Worm (Caenorhabditis elegans): Measurements from ENCODE around the gene F26G1.15.

The F26G1.15 gene

ce11 chrII:4776933-4777332 is 13.2 kb upstream of the F26G1.15 start, which contains the start of gene F26G1.11:
Gene F26G1.11, plus strand, starts transcription at chrII:4777137.
- no peak for TF ChIP-seq mdl-1 (tag; optimal IDR thresholded peaks at IDR 0.05)
- TF ChIP-seq jun-1 (tag; optimal IDR thresholded peaks at IDR 0.05) = peak; percentile 24
- peak; percentile 81 for TF ChIP-seq pqm-1 (tag; optimal IDR thresholded peaks at IDR 0.05)
- TF ChIP-seq elt-2 (tag; optimal IDR thresholded peaks at IDR 0.05) = peak; percentile 94
- no peak for TF ChIP-seq aly-2 (tag; optimal IDR thresholded peaks at IDR 0.05)
- no peak for TF ChIP-seq egl-27 (tag; optimal IDR thresholded peaks at IDR 0.05)

ce11 chrII:4779753-4780152 is 10.3 kb upstream of the F26G1.15 start:
- TF ChIP-seq unc-39 (tag; optimal IDR thresholded peaks at IDR 0.05) (no peak), pha-4 (tag; optimal IDR thresholded peaks at IDR 0.05) (peak; percentile 49), ztf-11 (tag; optimal IDR thresholded peaks at IDR 0.05) (no peak), mml-1 (tag; optimal IDR thresholded peaks at IDR 0.05) (no peak), fkh-2 (tag; optimal IDR thresholded peaks at IDR 0.05) (no peak)

ce11 chrII:4784436-4784835 is 5.7 kb upstream of the F26G1.15 start, which contains the start of gene nep-12:
Gene nep-12, minus strand, starts transcription at chrII:4784536.
- TF ChIP-seq fos-1 (tag; optimal IDR thresholded peaks at IDR 0.05) = no peak
- TF ChIP-seq daf-12 (tag; optimal IDR thresholded peaks at IDR 0.05) = no peak
- no peak for TF ChIP-seq ztf-4 (tag; optimal IDR thresholded peaks at IDR 0.05)
- TF ChIP-seq pqm-1 (tag; optimal IDR thresholded peaks at IDR 0.05) = no peak
- no peak for TF ChIP-seq elt-2 (tag; optimal IDR thresholded peaks at IDR 0.05)
- TF ChIP-seq ceh-82 (tag; optimal IDR thresholded peaks at IDR 0.05) = no peak
- no peak for TF ChIP-seq lsy-12 (tag; optimal IDR thresholded peaks at IDR 0.05)
- TF ChIP-seq mml-1 (tag; optimal IDR thresholded peaks at IDR 0.05) = no peak
- no peak for TF ChIP-seq R02D3.7 (tag; optimal IDR thresholded peaks at IDR 0.05)
- TF ChIP-seq jun-1 (tag; optimal IDR thresholded peaks at IDR 0.05) = no peak
- TF ChIP-seq lin-39 (tag; optimal IDR thresholded peaks at IDR 0.05) = no peak
- TF ChIP-seq ZK546.5 (tag; optimal IDR thresholded peaks at IDR 0.05) = no peak
- TF ChIP-seq ceh-28 (tag; optimal IDR thresholded peaks at IDR 0.05) = no peak
- TF ChIP-seq nhr-67 (tag; optimal IDR thresholded peaks at IDR 0.05) = no peak
- TF ChIP-seq snpc-4 (tag; optimal IDR thresholded peaks at IDR 0.05) = no peak

ce11 chrII:4786181-4786580 is 3.9 kb upstream of the F26G1.15 start, which contains the start of gene msp-3:
Gene msp-3, minus strand, starts transcription at chrII:4786281.
- no peak for TF ChIP-seq nhr-237 (tag; optimal IDR thresholded peaks at IDR 0.05)
- TF ChIP-seq ceh-82 (tag; optimal IDR thresholded peaks at IDR 0.05) = no peak
- TF ChIP-seq ZK546.5 (tag; optimal IDR thresholded peaks at IDR 0.05) = no peak
- no peak for TF ChIP-seq unc-62 (GFP tag; optimal IDR thresholded peaks at IDR 0.05)

ce11 chrII:4790687-4791086 is 594 bp downstream of the F26G1.15 start:
- TF ChIP-seq snpc-4 (tag; optimal IDR thresholded peaks at IDR 0.05) (no peak), aly-2 (tag; optimal IDR thresholded peaks at IDR 0.05) (no peak), zag-1 (tag; optimal IDR thresholded peaks at IDR 0.05) (no peak), nhr-77 (tag; optimal IDR thresholded peaks at IDR 0.05) (no peak), ztf-4 (tag; optimal IDR thresholded peaks at IDR 0.05) (no peak), nhr-12 (tag; optimal IDR thresholded peaks at IDR 0.05) (no peak), R02D3.7 (tag; optimal IDR thresholded peaks at IDR 0.05) (no peak), nhr-67 (tag; optimal IDR thresholded peaks at IDR 0.05) (no peak), nfya-1 (tag; optimal IDR thresholded peaks at IDR 0.05; ENCODE audit: insufficient read depth) (no peak), eor-1 (tag; optimal IDR thresholded peaks at IDR 0.05) (no peak), lsy-12 (tag; optimal IDR thresholded peaks at IDR 0.05) (no peak), hmg-11 (tag; optimal IDR thresholded peaks at IDR 0.05) (no peak), lin-39 (tag; optimal IDR thresholded peaks at IDR 0.05) (no peak), ceh-9 (tag; optimal IDR thresholded peaks at IDR 0.05) (no peak)

- TF ChIP-seq hmg-11 (tag; optimal IDR thresholded peaks at IDR 0.05) (peak; percentile 17), lin-15B (tag; optimal IDR thresholded peaks at IDR 0.05) (peak; percentile 36), skn-1 (tag; optimal IDR thresholded peaks at IDR 0.05) (no peak), fkh-2 (tag; optimal IDR thresholded peaks at IDR 0.05) (no peak), nhr-23 (tag; optimal IDR thresholded peaks at IDR 0.05) (peak; percentile 45), fkh-10 (GFP tag; optimal IDR thresholded peaks at IDR 0.05) (no peak), nhr-11 (tag; optimal IDR thresholded peaks at IDR 0.05) (no peak), jun-1 (tag; optimal IDR thresholded peaks at IDR 0.05) (no peak), mdl-1 (tag; optimal IDR thresholded peaks at IDR 0.05) (no peak), pha-4 (tag; optimal IDR thresholded peaks at IDR 0.05) (peak; percentile 51), lsy-12 (tag; optimal IDR thresholded peaks at IDR 0.05) (peak; percentile 59), ceh-9 (tag; optimal IDR thresholded peaks at IDR 0.05) (no peak), mml-1 (tag; optimal IDR thresholded peaks at IDR 0.05) (no peak), nhr-28 (tag; optimal IDR thresholded peaks at IDR 0.05) (no peak), elt-2 (tag; optimal IDR thresholded peaks at IDR 0.05) (peak; percentile 45), R02D3.7 (tag; optimal IDR thresholded peaks at IDR 0.05) (no peak), nhr-12 (tag; optimal IDR thresholded peaks at IDR 0.05) (no peak), nfya-1 (tag; optimal IDR thresholded peaks at IDR 0.05; ENCODE audit: insufficient read depth) (peak; percentile 61), ceh-82 (tag; optimal IDR thresholded peaks at IDR 0.05) (no peak), elt-1 (tag; optimal IDR thresholded peaks at IDR 0.05) (no peak), nhr-43 (tag; optimal IDR thresholded peaks at IDR 0.05; ENCODE audit: poor library complexity, severe bottlenecking) (peak; percentile 87), zag-1 (tag; optimal IDR thresholded peaks at IDR 0.05) (no peak), unc-62 (GFP tag; optimal IDR thresholded peaks at IDR 0.05) (no peak)
Observed at ce11 chrII:4791272-4791671, 1.2 kb downstream of the F26G1.15 start, which contains the start of gene F26G1.1. Gene F26G1.1, plus strand, starts transcription at chrII:4791618.
